Fruit fly (Drosophila melanogaster) whole organism, embryonic: ENCODE data around the gene Sqor.

Experiments
- B-H2 ChIP-seq: fragments of 200-800 bp; sonication (Bioruptor generic); optimal IDR thresholded peaks from 2 replicates; lab custom pipeline; 2018; ENCODE audit warnings: missing biosample characterization, mild to moderate bottlenecking, missing genetic modification characterization
- Bdp1 ChIP-seq: fragments of 200-800 bp; sonication (Bioruptor generic); optimal IDR thresholded peaks from 3 replicates; lab custom pipeline; 2016; ENCODE audit warnings: missing biosample characterization, missing genetic modification characterization
- CG10565 ChIP-seq: fragments of 200-800 bp; sonication (Bioruptor generic); optimal IDR thresholded peaks from 3 replicates; lab custom pipeline; 2016; ENCODE audit warnings: missing biosample characterization, mild to moderate bottlenecking, missing genetic modification characterization
- CG11085 ChIP-seq: fragments of 200-800 bp; sonication (Bioruptor generic); IDR thresholded peaks from 2 replicates; pipeline ENCODE4 v1.3.6; 2022; ENCODE audit warnings: missing biosample characterization, missing genetic modification characterization
- CG1233 ChIP-seq: fragments of 200-800 bp; sonication (Bioruptor generic); optimal IDR thresholded peaks from 4 replicates; lab custom pipeline; 2018; ENCODE audit warnings: missing biosample characterization, mild to moderate bottlenecking, missing genetic modification characterization
- CG13624 ChIP-seq: fragments of 200-800 bp; sonication (Bioruptor generic); optimal IDR thresholded peaks from 2 replicates; lab custom pipeline; 2016; ENCODE audit warnings: missing biosample characterization, missing genetic modification characterization
- CG15479 ChIP-seq: fragments of 200-800 bp; sonication (Bioruptor generic); optimal IDR thresholded peaks from 3 replicates; lab custom pipeline; 2019; ENCODE audit warnings: missing biosample characterization, mild to moderate bottlenecking, missing genetic modification characterization, moderate library complexity
- CG17359 ChIP-seq: fragments of 200-800 bp; sonication (Bioruptor generic); optimal IDR thresholded peaks from 3 replicates; lab custom pipeline; 2018; ENCODE audit warnings: missing biosample characterization, mild to moderate bottlenecking, missing genetic modification characterization, moderate library complexity
- CG17912 ChIP-seq: fragments of 200-800 bp; sonication (Bioruptor generic); optimal IDR thresholded peaks from 2 replicates; lab custom pipeline; 2018; ENCODE audit warnings: missing biosample characterization, mild to moderate bottlenecking, missing genetic modification characterization
- CG1832 ChIP-seq: fragments of 200-800 bp; sonication (Bioruptor generic); optimal IDR thresholded peaks from 2 replicates; lab custom pipeline; 2017; ENCODE audit warnings: missing biosample characterization, mild to moderate bottlenecking, missing genetic modification characterization, inconsistent platforms
- CG2129 ChIP-seq: fragments of 200-800 bp; sonication (Bioruptor generic); IDR thresholded peaks from 2 replicates; pipeline ENCODE4 v1.3.6; 2022; ENCODE audit warnings: missing biosample characterization, missing genetic modification characterization; ENCODE audit not compliant: partially characterized antibody
- CG2875 ChIP-seq: fragments of 200-800 bp; sonication (Bioruptor generic); optimal IDR thresholded peaks from 2 replicates; lab custom pipeline; 2017; ENCODE audit warnings: missing biosample characterization, mild to moderate bottlenecking, missing genetic modification characterization, missing genetic modification reagents
- CG2889 ChIP-seq: fragments of 200-800 bp; sonication (Bioruptor generic); IDR thresholded peaks from 3 replicates; pipeline ENCODE4 v1.3.6; 2022; ENCODE audit warnings: missing biosample characterization, missing genetic modification characterization
- CG4360 ChIP-seq: fragments of 200-800 bp; sonication (Bioruptor generic); IDR thresholded peaks from 2 replicates; pipeline ENCODE4 v1.3.6; 2022; ENCODE audit warnings: missing biosample characterization, missing genetic modification characterization
- CG5180 ChIP-seq: fragments of 200-800 bp; sonication (Bioruptor generic); optimal IDR thresholded peaks from 3 replicates; lab custom pipeline; 2017; ENCODE audit warnings: missing biosample characterization, missing genetic modification characterization, mild to moderate bottlenecking, moderate library complexity, missing genetic modification reagents
- CG6175 ChIP-seq: fragments of 200-800 bp; sonication (Bioruptor generic); IDR thresholded peaks from 3 replicates; pipeline ENCODE4 v1.3.6; 2022; ENCODE audit warnings: missing biosample characterization, missing genetic modification characterization
- CG6854 ChIP-seq: fragments of 200-800 bp; sonication (Bioruptor generic); optimal IDR thresholded peaks from 3 replicates; lab custom pipeline; 2017; ENCODE audit warnings: missing biosample characterization, mild to moderate bottlenecking, missing genetic modification characterization
- CG9437 ChIP-seq: fragments of 200-800 bp; sonication (Bioruptor generic); optimal IDR thresholded peaks from 2 replicates; lab custom pipeline; 2018; ENCODE audit warnings: missing biosample characterization, mild to moderate bottlenecking, missing genetic modification characterization
- CrebB ChIP-seq: fragments of 200-800 bp; sonication (Bioruptor generic); optimal IDR thresholded peaks from 3 replicates; lab custom pipeline; 2018; ENCODE audit warnings: missing biosample characterization, mild to moderate bottlenecking, missing genetic modification characterization
- Dbx ChIP-seq: fragments of 200-800 bp; sonication (Bioruptor generic); IDR thresholded peaks from 3 replicates; pipeline ENCODE4 v1.3.6; 2022; ENCODE audit warnings: missing biosample characterization, missing genetic modification characterization
- E2f2 ChIP-seq: fragments of 200-800 bp; sonication (Bioruptor generic); IDR thresholded peaks from 2 replicates; pipeline ENCODE4 v1.3.6; 2022; ENCODE audit warnings: missing biosample characterization, missing genetic modification characterization
- Ets97D ChIP-seq: fragments of 200-800 bp; sonication (Bioruptor generic); optimal IDR thresholded peaks from 3 replicates; lab custom pipeline; 2016; ENCODE audit warnings: missing biosample characterization, missing genetic modification characterization
- HLH54F ChIP-seq: fragments of 200-800 bp; sonication (Bioruptor generic); optimal IDR thresholded peaks from 3 replicates; lab custom pipeline; 2016; ENCODE audit warnings: missing biosample characterization, missing genetic modification characterization
- HmgD ChIP-seq: fragments of 200-800 bp; sonication (Bioruptor generic); optimal IDR thresholded peaks from 3 replicates; lab custom pipeline; 2016; ENCODE audit warnings: missing biosample characterization, missing genetic modification characterization
- Myb ChIP-seq: fragments of 200-800 bp; sonication (Bioruptor generic); optimal IDR thresholded peaks from 2 replicates; lab custom pipeline; 2016; ENCODE audit warnings: missing biosample characterization, missing genetic modification characterization
- NC2β ChIP-seq: fragments of 200-800 bp; sonication (Bioruptor generic); optimal IDR thresholded peaks from 2 replicates; lab custom pipeline; 2016; ENCODE audit warnings: missing biosample characterization, missing genetic modification characterization
- Oaz ChIP-seq: fragments of 200-800 bp; sonication (Bioruptor generic); IDR thresholded peaks from 2 replicates; pipeline ENCODE4 v1.3.6; 2022; ENCODE audit warnings: missing biosample characterization, missing genetic modification characterization
- Opbp ChIP-seq: fragments of 200-800 bp; sonication (Bioruptor generic); IDR thresholded peaks from 3 replicates; pipeline ENCODE4 v1.3.6; 2022; ENCODE audit warnings: missing biosample characterization, missing genetic modification characterization; ENCODE audit not compliant: partially characterized antibody
- Ptx1 ChIP-seq: fragments of 200-800 bp; sonication (Bioruptor generic); IDR thresholded peaks from 2 replicates; pipeline ENCODE4 v1.3.6; 2022; ENCODE audit warnings: missing biosample characterization, missing genetic modification characterization
- ab ChIP-seq: fragments of 200-800 bp; sonication (Bioruptor generic); optimal IDR thresholded peaks from 2 replicates; lab custom pipeline; 2016; ENCODE audit warnings: missing biosample characterization, missing genetic modification characterization
- aop ChIP-seq: fragments of 200-800 bp; sonication (Bioruptor generic); IDR thresholded peaks from 2 replicates; pipeline ENCODE4 v1.3.6; 2022; ENCODE audit warnings: missing biosample characterization, missing genetic modification characterization
- bbx ChIP-seq: fragments of 200-800 bp; sonication (Bioruptor generic); IDR thresholded peaks from 2 replicates; pipeline ENCODE4 v1.3.6; 2022; ENCODE audit warnings: missing biosample characterization, missing genetic modification characterization; ENCODE audit not compliant: partially characterized antibody
- cwo ChIP-seq: fragments of 200-800 bp; sonication (Bioruptor generic); optimal IDR thresholded peaks from 3 replicates; lab custom pipeline; 2017; ENCODE audit warnings: missing biosample characterization, missing genetic modification characterization, mild to moderate bottlenecking, moderate library complexity, missing genetic modification reagents
- dimm ChIP-seq: fragments of 200-800 bp; sonication (Bioruptor generic); IDR thresholded peaks from 2 replicates; pipeline ENCODE4 v1.3.6; 2022; ENCODE audit warnings: missing biosample characterization, missing genetic modification characterization
- fd96Cb ChIP-seq: fragments of 200-800 bp; sonication (Bioruptor generic); optimal IDR thresholded peaks from 2 replicates; lab custom pipeline; 2018; ENCODE audit warnings: missing biosample characterization, mild to moderate bottlenecking, missing genetic modification characterization, moderate library complexity
- fru ChIP-seq: fragments of >200 bp; optimal IDR thresholded peaks from 2 replicates; lab custom pipeline; 2017
- gcm2 ChIP-seq: fragments of 200-800 bp; sonication (Bioruptor generic); optimal IDR thresholded peaks from 2 replicates; lab custom pipeline; 2016; ENCODE audit warnings: missing biosample characterization, missing genetic modification characterization
- gfzf ChIP-seq: fragments of 200-800 bp; sonication (Bioruptor generic); optimal IDR thresholded peaks from 2 replicates; lab custom pipeline; 2016; ENCODE audit warnings: missing biosample characterization, mild to moderate bottlenecking, missing genetic modification characterization, moderate library complexity
- gt ChIP-seq: fragments of 200-800 bp; sonication (Bioruptor generic); IDR thresholded peaks from 2 replicates; pipeline ENCODE4 v1.3.6; 2022; ENCODE audit warnings: missing biosample characterization, missing genetic modification characterization
- ham ChIP-seq: fragments of 200-800 bp; sonication (Bioruptor generic); IDR thresholded peaks from 2 replicates; pipeline ENCODE4 v1.3.6; 2022; ENCODE audit warnings: missing biosample characterization, missing genetic modification characterization
- hbn ChIP-seq: fragments of 200-800 bp; sonication (Bioruptor generic); IDR thresholded peaks from 2 replicates; pipeline ENCODE4 v1.3.6; 2022; ENCODE audit warnings: missing biosample characterization, missing genetic modification characterization; ENCODE audit not compliant: partially characterized antibody
- ind ChIP-seq: fragments of 200-800 bp; sonication (Bioruptor generic); optimal IDR thresholded peaks from 3 replicates; lab custom pipeline; 2016; ENCODE audit warnings: missing biosample characterization, missing genetic modification characterization
- odd ChIP-seq: fragments of 200-800 bp; sonication (Bioruptor generic); optimal IDR thresholded peaks from 2 replicates; lab custom pipeline; 2017; ENCODE audit warnings: missing biosample characterization, mild to moderate bottlenecking, missing genetic modification characterization
- org-1 ChIP-seq: fragments of 200-800 bp; sonication (Bioruptor generic); optimal IDR thresholded peaks from 2 replicates; lab custom pipeline; 2017; ENCODE audit warnings: missing biosample characterization, missing genetic modification characterization
- pzg ChIP-seq: fragments of 200-800 bp; sonication (Bioruptor generic); optimal IDR thresholded peaks from 3 replicates; lab custom pipeline; 2018; ENCODE audit warnings: missing biosample characterization, mild to moderate bottlenecking, missing genetic modification characterization, moderate library complexity
- stc ChIP-seq: fragments of 200-800 bp; sonication (Bioruptor generic); IDR thresholded peaks from 2 replicates; pipeline ENCODE4 v1.3.6; 2022; ENCODE audit warnings: missing biosample characterization, missing genetic modification characterization
- tll ChIP-seq, 2 experiments: fragments of 200-800 bp in 1 of 2; fragments of >200 bp in 1 of 2; sonication (Bioruptor generic) in 1 of 2; optimal IDR thresholded peaks; 2 replicates each; lab custom pipeline; 2017 to 2019; ENCODE audit warnings: missing biosample characterization in 2 of 2, missing genetic modification characterization in 2 of 2, mild to moderate bottlenecking in 1 of 2, moderate library complexity in 1 of 2
- tup ChIP-seq: fragments of 200-800 bp; sonication (Bioruptor generic); optimal IDR thresholded peaks from 2 replicates; lab custom pipeline; 2016; ENCODE audit warnings: missing biosample characterization, mild to moderate bottlenecking, missing genetic modification characterization, moderate library complexity
- unc-4 ChIP-seq: fragments of 200-800 bp; sonication (Bioruptor generic); IDR thresholded peaks from 2 replicates; pipeline ENCODE4 v1.3.6; 2022; ENCODE audit warnings: missing biosample characterization, missing genetic modification characterization; ENCODE audit not compliant: partially characterized antibody
- usp ChIP-seq: fragments of >200 bp; optimal IDR thresholded peaks from 2 replicates; lab custom pipeline; 2017; ENCODE audit warnings: missing biosample characterization, missing genetic modification characterization
- vvl ChIP-seq: fragments of 200-800 bp; sonication (Bioruptor generic); IDR thresholded peaks from 2 replicates; pipeline ENCODE4 v1.3.6; 2022; ENCODE audit warnings: missing biosample characterization, missing genetic modification characterization
- zfh2 ChIP-seq: fragments of 200-800 bp; sonication (Bioruptor generic); optimal IDR thresholded peaks from 2 replicates; lab custom pipeline; 2016; ENCODE audit warnings: missing biosample characterization, missing genetic modification characterization

Gene Sqor

dm6 chr3L:4242428-4242827, 2.5 kb downstream of the Sqor start, which contains the start of gene pav (continued):
- TF ChIP-seq CG10565 (GFP tag; lab: Kevin White, UChicago) (no peak), CG2129 (GFP tag; lab: Robert Waterston, UW) (no peak), org-1 (GFP tag; lab: Kevin White, UChicago) (no peak), gfzf (GFP tag; lab: Kevin White, UChicago) (peak; percentile 83), fd96Cb (tag; lab: Kevin White, UChicago) (peak; percentile 44), CG6175 (GFP tag; lab: Robert Waterston, UW) (no peak), Ets97D (peak; percentile 42), CG1233 (GFP tag; lab: Kevin White, UChicago) (no peak), zfh2 (GFP tag; lab: Kevin White, UChicago) (no peak), gt (no peak), CG17359 (no peak), CG13624 (GFP tag; lab: Kevin White, UChicago) (no peak), CG4360 (no peak), ind (peak; percentile 31), Opbp (GFP tag; lab: Robert Waterston, UW) (0 out of 3 replicates have a peak, but pooled peaks have one; percentile 6), CG6854 (GFP tag; lab: Kevin White, UChicago) (no peak), Oaz (GFP tag; lab: Robert Waterston, UW) (no peak), CG15479 (GFP tag; lab: Kevin White, UChicago) (no peak), Dbx (GFP tag; lab: Robert Waterston, UW) (peak; percentile 35; the same call in 1 of the 3 replicates), HLH54F (GFP tag; lab: Kevin White, UChicago) (no peak), unc-4 (no peak), CG2889 (GFP tag; lab: Robert Waterston, UW) (no peak), ham (GFP tag; lab: Robert Waterston, UW) (no peak), Myb (GFP tag; lab: Kevin White, UChicago) (peak; percentile 39), CG9437 (no peak), cwo (no peak), ab (GFP tag; lab: Kevin White, UChicago) (no peak), CrebB (tag; lab: Kevin White, UChicago) (peak; percentile 2), CG17912 (no peak), hbn (no peak), odd (GFP tag; lab: Kevin White, UChicago) (no peak), bbx (no peak), CG1832 (no peak), tll (GFP tag; optimal IDR thresholded peaks at IDR 0.05; lab: Kevin White, UChicago) (no peak), CG5180 (GFP tag; lab: Kevin White, UChicago) (no peak), stc (peak; percentile 72), vvl (GFP tag; lab: Robert Waterston, UW) (peak; percentile 70), HmgD (GFP tag; lab: Kevin White, UChicago) (no peak), B-H2 (no peak), Ptx1 (GFP tag; lab: Robert Waterston, UW) (peak; percentile 44; the same call in 1 of the 2 replicates), NC2β (no peak), CG11085 (GFP tag; lab: Robert Waterston, UW) (0 out of 2 replicates have a peak, but pooled peaks have one; percentile 11), fru (lab: Kevin White, UChicago) (no peak), usp (GFP tag; lab: Kevin White, UChicago) (no peak), gcm2 (GFP tag; lab: Kevin White, UChicago) (no peak), tup (no peak), dimm (GFP tag; lab: Robert Waterston, UW) (no peak), pzg (GFP tag; lab: Kevin White, UChicago) (peak; percentile 77), E2f2 (GFP tag; lab: Robert Waterston, UW) (peak; percentile 93), Bdp1 (GFP tag; lab: Kevin White, UChicago) (no peak), aop (GFP tag; lab: Robert Waterston, UW) (no peak), CG2875 (GFP tag; lab: Kevin White, UChicago) (no peak)
